Worm (Caenorhabditis elegans) whole organism, L4 larva: ENCODE measurements around the gene clr-1.

Experiments
- F10B5.3 ChIP-seq: sonication (generic microtip); optimal IDR thresholded peaks from 2 replicates; lab custom pipeline; 2016; ENCODE audit warnings: mild to moderate bottlenecking, missing genetic modification characterization, missing compliant biosample characterization
- Y5F2A.4 ChIP-seq: fragments of 200-800 bp; sonication (Bioruptor generic); optimal IDR thresholded peaks from 2 replicates; lab custom pipeline; 2018; ENCODE audit warnings: mild to moderate bottlenecking, missing genetic modification characterization, missing compliant biosample characterization
- lin-39 ChIP-seq: fragments of 150-350 bp; optimal IDR thresholded peaks from 2 replicates; lab custom pipeline; 2014; ENCODE audit warnings: missing biosample characterization, missing genetic modification reagents, missing genetic modification characterization
- nhr-102 ChIP-seq: sonication (generic microtip); optimal IDR thresholded peaks from 2 replicates; lab custom pipeline; 2016; ENCODE audit warnings: mild to moderate bottlenecking, missing genetic modification characterization, moderate library complexity, missing compliant biosample characterization
- zip-11 ChIP-seq: fragments of 200-800 bp; sonication (Bioruptor generic); IDR thresholded peaks from 2 replicates; pipeline ENCODE4 v1.3.6; 2022; ENCODE audit warnings: missing genetic modification characterization, missing compliant biosample characterization

- no peak for TF ChIP-seq zip-11 (GFP tag; lab: Robert Waterston, UW)
- TF ChIP-seq lin-39 (tag; lab: Kevin White, UChicago): no peak
- TF ChIP-seq nhr-102 (tag; lab: Kevin White, UChicago): no peak
- TF ChIP-seq Y5F2A.4 (GFP tag; lab: Kevin White, UChicago): no peak
- TF ChIP-seq F10B5.3 (tag; lab: Kevin White, UChicago): no peak
These were observed 40.5 kb upstream of the clr-1 start, which contains the start of gene F07F6.8 for ce11 chrII:5425633-5426032.
